Fruit fly (Drosophila melanogaster): ENCODE results near the gene Spag1.

Spag1 gene

DNA sequence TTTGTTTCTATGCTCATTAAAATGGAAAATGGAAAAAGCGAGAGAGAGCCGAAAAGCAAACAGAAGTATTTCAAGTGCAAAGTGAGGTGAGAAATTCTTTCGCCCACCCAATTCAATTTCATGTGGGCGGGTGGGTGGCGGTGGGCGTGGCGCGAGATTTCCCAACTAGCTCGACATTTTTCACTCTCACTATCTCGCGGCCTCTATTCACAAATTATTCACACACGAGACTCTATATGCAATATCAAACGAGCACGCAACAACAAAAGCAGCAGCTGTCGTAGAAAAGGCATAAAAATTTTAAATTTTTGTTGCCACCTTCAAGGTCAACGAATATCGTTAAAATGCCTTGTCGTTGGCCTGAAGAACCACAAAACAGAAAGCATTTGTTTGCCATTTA is 28.8 kb upstream of the Spag1 start:
- TF ChIP-seq CG14667 (GFP tag; IDR thresholded peaks at IDR 0.05), result no peak
- TF ChIP-seq HHEX (GFP tag; optimal IDR thresholded peaks at IDR 0.05), result no peak
- TF ChIP-seq CG15479 (GFP tag; optimal IDR thresholded peaks at IDR 0.05), result no peak
- no peak for TF ChIP-seq chm (GFP tag; IDR thresholded peaks at IDR 0.05)
- TF ChIP-seq CG18011 (GFP tag; optimal IDR thresholded peaks at IDR 0.05), result no peak
- peak; percentile 55; the same call in 1 of the 2 replicates for TF ChIP-seq CG4360 (GFP tag; IDR thresholded peaks at IDR 0.05)
- TF ChIP-seq lola (GFP tag; optimal IDR thresholded peaks at IDR 0.05), result no peak
- no peak for TF ChIP-seq ase (GFP tag; IDR thresholded peaks at IDR 0.05)
- no peak for TF ChIP-seq lbe (GFP tag; optimal IDR thresholded peaks at IDR 0.05)
- no peak for TF ChIP-seq CG6689 (GFP tag; IDR thresholded peaks at IDR 0.05)
- no peak for TF ChIP-seq exex (tag; optimal IDR thresholded peaks at IDR 0.05)
- TF ChIP-seq fu2 (GFP tag; optimal IDR thresholded peaks at IDR 0.05), result no peak
- no peak for TF ChIP-seq unpg (GFP tag; optimal IDR thresholded peaks at IDR 0.05)
- TF ChIP-seq corto (GFP tag; optimal IDR thresholded peaks at IDR 0.05), result no peak
- TF ChIP-seq GATAe (GFP tag; conservative IDR thresholded peaks at IDR 0.05), result no peak
- TF ChIP-seq eve (GFP tag; optimal IDR thresholded peaks at IDR 0.05), result no peak
- 0 out of 2 replicates have a peak, but pooled peaks have one; percentile 7 for TF ChIP-seq cas (GFP tag; IDR thresholded peaks at IDR 0.05)
- TF ChIP-seq CG5180 (GFP tag; optimal IDR thresholded peaks at IDR 0.05), result peak; percentile 8
- no peak for TF ChIP-seq Sox100B (GFP tag; optimal IDR thresholded peaks at IDR 0.05)
- TF ChIP-seq cwo (GFP tag; optimal IDR thresholded peaks at IDR 0.05), result peak; percentile 27
- no peak for TF ChIP-seq danr (GFP tag; IDR thresholded peaks at IDR 0.05)
- no peak for TF ChIP-seq Doc3 (GFP tag; IDR thresholded peaks at IDR 0.05; ENCODE audit: partially characterized antibody)
- TF ChIP-seq Scr (GFP tag; IDR thresholded peaks at IDR 0.05; ENCODE audit: partially characterized antibody), result no peak
- no peak for TF ChIP-seq otp (GFP tag; IDR thresholded peaks at IDR 0.05)
- no peak for TF ChIP-seq CG6813 (GFP tag; optimal IDR thresholded peaks at IDR 0.05)
- TF ChIP-seq btn (GFP tag; optimal IDR thresholded peaks at IDR 0.05), result no peak
- no peak for TF ChIP-seq CG3407 (GFP tag; optimal IDR thresholded peaks at IDR 0.05)
- TF ChIP-seq CG4617 (GFP tag; optimal IDR thresholded peaks at IDR 0.05; ENCODE audit: borderline replicate concordance), result no peak
- TF ChIP-seq Jarid2 (GFP tag; optimal IDR thresholded peaks at IDR 0.05), result no peak
- TF ChIP-seq stc (GFP tag; IDR thresholded peaks at IDR 0.05), result no peak
- TF ChIP-seq sr (GFP tag; IDR thresholded peaks at IDR 0.05), result peak; percentile 94
- no peak for TF ChIP-seq Dad (GFP tag; optimal IDR thresholded peaks at IDR 0.05)
- no peak for TF ChIP-seq Chrac-16 (GFP tag; optimal IDR thresholded peaks at IDR 0.05)
- TF ChIP-seq z (GFP tag; IDR thresholded peaks at IDR 0.05), result no peak
- TF ChIP-seq sd (tag; optimal IDR thresholded peaks at IDR 0.05), result peak; percentile 83
- TF ChIP-seq gsb (GFP tag; IDR thresholded peaks at IDR 0.05), result no peak
- TF ChIP-seq CG3838 (GFP tag; optimal IDR thresholded peaks at IDR 0.05), result no peak
- TF ChIP-seq kni (GFP tag; optimal IDR thresholded peaks at IDR 0.05), result no peak
- no peak for TF ChIP-seq Neu2 (GFP tag; optimal IDR thresholded peaks at IDR 0.05; ENCODE audit: borderline replicate concordance)
- no peak for TF ChIP-seq CG8944 (GFP tag; optimal IDR thresholded peaks at IDR 0.05)
- no peak for TF ChIP-seq CG15601 (tag; optimal IDR thresholded peaks at IDR 0.05)
- no peak for TF ChIP-seq CG1792 (GFP tag; optimal IDR thresholded peaks at IDR 0.05)
- no peak for TF ChIP-seq CG3726 (GFP tag; IDR thresholded peaks at IDR 0.05)
- TF ChIP-seq zfh2 (GFP tag; optimal IDR thresholded peaks at IDR 0.05), result no peak
- no peak for TF ChIP-seq tx (GFP tag; optimal IDR thresholded peaks at IDR 0.05)
- no peak for TF ChIP-seq esg (GFP tag; conservative IDR thresholded peaks at IDR 0.05)
- TF ChIP-seq CG31388 (GFP tag; optimal IDR thresholded peaks at IDR 0.05), result no peak
- peak; percentile 17 for TF ChIP-seq nau (GFP tag; optimal IDR thresholded peaks at IDR 0.05)
- no peak for TF ChIP-seq slou (GFP tag; optimal IDR thresholded peaks at IDR 0.05)
- no peak for TF ChIP-seq Dek (tag; optimal IDR thresholded peaks at IDR 0.05)
- no peak for TF ChIP-seq bsh (GFP tag; optimal IDR thresholded peaks at IDR 0.05)
